Fruit fly (Drosophila melanogaster) whole organism, embryonic: Measurements from ENCODE around the gene Naam.

Experiments used
- Abd-B ChIP-seq: fragments of 200-800 bp; sonication (Bioruptor generic); optimal IDR thresholded peaks from 2 replicates; lab custom pipeline; 2018; ENCODE audit warnings: missing biosample characterization, mild to moderate bottlenecking, missing genetic modification characterization, moderate library complexity
- Asciz ChIP-seq: fragments of 200-800 bp; sonication (Bioruptor generic); optimal IDR thresholded peaks from 2 replicates; lab custom pipeline; 2017; ENCODE audit warnings: missing biosample characterization, mild to moderate bottlenecking, missing genetic modification characterization, missing genetic modification reagents
- CG10543 ChIP-seq: fragments of 200-800 bp; sonication (Bioruptor generic); optimal IDR thresholded peaks from 3 replicates; lab custom pipeline; 2017; ENCODE audit warnings: missing biosample characterization, mild to moderate bottlenecking, missing genetic modification characterization, moderate library complexity
- CG13624 ChIP-seq: fragments of 200-800 bp; sonication (Bioruptor generic); optimal IDR thresholded peaks from 2 replicates; lab custom pipeline; 2016; ENCODE audit warnings: missing biosample characterization, missing genetic modification characterization
- CG13894 ChIP-seq: fragments of 200-800 bp; sonication (Bioruptor generic); optimal IDR thresholded peaks from 3 replicates; lab custom pipeline; 2018; ENCODE audit warnings: missing biosample characterization, mild to moderate bottlenecking, missing genetic modification characterization, moderate library complexity
- CG14050 ChIP-seq: fragments of 200-800 bp; sonication (Bioruptor generic); IDR thresholded peaks from 3 replicates; pipeline ENCODE4 v1.3.6; 2022; ENCODE audit warnings: missing biosample characterization, missing genetic modification characterization
- CG15601 ChIP-seq: fragments of 200-800 bp; sonication (Bioruptor generic); optimal IDR thresholded peaks from 3 replicates; lab custom pipeline; 2019; ENCODE audit warnings: missing biosample characterization, mild to moderate bottlenecking, missing genetic modification characterization, moderate library complexity
- CG1647 ChIP-seq: fragments of 200-800 bp; sonication (Bioruptor generic); optimal IDR thresholded peaks from 3 replicates; lab custom pipeline; 2016; ENCODE audit warnings: missing biosample characterization, missing genetic modification characterization
- CG17612 ChIP-seq: fragments of 200-800 bp; sonication (Bioruptor generic); IDR thresholded peaks from 2 replicates; pipeline ENCODE4 v1.3.6; 2022; ENCODE audit warnings: missing biosample characterization, missing genetic modification characterization
- CG30403 ChIP-seq: fragments of 200-800 bp; sonication (Bioruptor generic); optimal IDR thresholded peaks from 3 replicates; lab custom pipeline; 2016; ENCODE audit warnings: missing biosample characterization, missing genetic modification characterization
- CG3163 ChIP-seq: fragments of 200-800 bp; sonication (Bioruptor generic); optimal IDR thresholded peaks from 3 replicates; lab custom pipeline; 2016; ENCODE audit warnings: missing biosample characterization, missing genetic modification characterization
- CG3281 ChIP-seq: fragments of 200-800 bp; sonication (Bioruptor generic); optimal IDR thresholded peaks from 3 replicates; lab custom pipeline; 2017; ENCODE audit warnings: missing biosample characterization, mild to moderate bottlenecking, missing genetic modification characterization
- CG33557 ChIP-seq: fragments of 200-800 bp; sonication (Bioruptor generic); optimal IDR thresholded peaks from 2 replicates; lab custom pipeline; 2019; ENCODE audit warnings: missing biosample characterization, mild to moderate bottlenecking, missing genetic modification characterization, moderate library complexity
- CG3407 ChIP-seq: fragments of 200-800 bp; sonication (Bioruptor generic); optimal IDR thresholded peaks from 2 replicates; lab custom pipeline; 2018; ENCODE audit warnings: missing biosample characterization, mild to moderate bottlenecking, missing genetic modification characterization
- CG34224 ChIP-seq: fragments of 200-800 bp; sonication (Bioruptor generic); IDR thresholded peaks from 3 replicates; pipeline ENCODE4 v1.3.6; 2022; ENCODE audit warnings: missing biosample characterization, missing genetic modification characterization; ENCODE audit not compliant: partially characterized antibody
- CG7839 ChIP-seq: fragments of 200-800 bp; sonication (Bioruptor generic); optimal IDR thresholded peaks from 3 replicates; lab custom pipeline; 2018; ENCODE audit warnings: missing biosample characterization, mild to moderate bottlenecking, missing genetic modification characterization, moderate library complexity
- CG7928 ChIP-seq: fragments of 200-800 bp; sonication (Bioruptor generic); optimal IDR thresholded peaks from 2 replicates; lab custom pipeline; 2017; ENCODE audit warnings: missing biosample characterization, mild to moderate bottlenecking, missing genetic modification characterization
- CG9437 ChIP-seq: fragments of 200-800 bp; sonication (Bioruptor generic); optimal IDR thresholded peaks from 2 replicates; lab custom pipeline; 2018; ENCODE audit warnings: missing biosample characterization, mild to moderate bottlenecking, missing genetic modification characterization
- CHES-1-like ChIP-seq: fragments of 200-800 bp; sonication (Bioruptor generic); optimal IDR thresholded peaks from 2 replicates; lab custom pipeline; 2016; ENCODE audit warnings: missing biosample characterization, missing genetic modification characterization
- Chrac-16 ChIP-seq: fragments of 200-800 bp; sonication (Bioruptor generic); optimal IDR thresholded peaks from 3 replicates; lab custom pipeline; 2016; ENCODE audit warnings: missing biosample characterization, missing genetic modification characterization
- Dek ChIP-seq: fragments of 200-800 bp; sonication (Bioruptor generic); optimal IDR thresholded peaks from 3 replicates; lab custom pipeline; 2019; ENCODE audit warnings: missing biosample characterization, mild to moderate bottlenecking, missing genetic modification characterization, moderate library complexity
- Hr3 ChIP-seq: fragments of 200-800 bp; sonication (Bioruptor generic); optimal IDR thresholded peaks from 3 replicates; lab custom pipeline; 2016; ENCODE audit warnings: missing biosample characterization, missing genetic modification characterization
- MTF-1 ChIP-seq: fragments of 200-800 bp; sonication (Bioruptor generic); optimal IDR thresholded peaks from 2 replicates; lab custom pipeline; 2018; ENCODE audit warnings: missing biosample characterization, mild to moderate bottlenecking, missing genetic modification characterization, borderline replicate concordance
- Meics ChIP-seq: fragments of 200-800 bp; sonication (Bioruptor generic); optimal IDR thresholded peaks from 2 replicates; lab custom pipeline; 2017; ENCODE audit warnings: missing biosample characterization, mild to moderate bottlenecking, missing genetic modification characterization
- NfI ChIP-seq: fragments of 200-800 bp; sonication (Bioruptor generic); optimal IDR thresholded peaks from 3 replicates; lab custom pipeline; 2018; ENCODE audit warnings: missing biosample characterization, mild to moderate bottlenecking, missing genetic modification characterization, moderate library complexity
- Opbp ChIP-seq: fragments of 200-800 bp; sonication (Bioruptor generic); IDR thresholded peaks from 3 replicates; pipeline ENCODE4 v1.3.6; 2022; ENCODE audit warnings: missing biosample characterization, missing genetic modification characterization; ENCODE audit not compliant: partially characterized antibody
- Rfx ChIP-seq: fragments of 200-800 bp; sonication (Bioruptor generic); IDR thresholded peaks from 2 replicates; pipeline ENCODE4 v1.3.6; 2022; ENCODE audit warnings: missing biosample characterization, missing genetic modification characterization
- Rx ChIP-seq: fragments of 200-800 bp; sonication (Bioruptor generic); IDR thresholded peaks from 2 replicates; pipeline ENCODE4 v1.3.6; 2022; ENCODE audit warnings: missing biosample characterization, missing genetic modification characterization
- Trl ChIP-seq, 3 experiments: fragments of >200 bp in 2 of 3; fragments of 200-800 bp in 1 of 3; sonication (Bioruptor generic) in 1 of 3; optimal IDR thresholded peaks; 2 replicates in 1 of 3; 3 replicates in 2 of 3; lab custom pipeline; 2016 to 2017; ENCODE audit warnings: missing biosample characterization in 1 of 3, missing genetic modification characterization in 1 of 3
- Vsx1 ChIP-seq: fragments of 200-800 bp; sonication (Bioruptor generic); optimal IDR thresholded peaks from 2 replicates; lab custom pipeline; 2017; ENCODE audit warnings: missing biosample characterization, mild to moderate bottlenecking, missing genetic modification characterization, missing genetic modification reagents
- abd-A ChIP-seq: fragments of 200-800 bp; sonication (Bioruptor generic); optimal IDR thresholded peaks from 3 replicates; lab custom pipeline; 2019; ENCODE audit warnings: missing biosample characterization, mild to moderate bottlenecking, missing genetic modification characterization, moderate library complexity
- ase ChIP-seq: fragments of 200-800 bp; sonication (Bioruptor generic); IDR thresholded peaks from 3 replicates; pipeline ENCODE4 v1.3.6; 2022; ENCODE audit warnings: missing biosample characterization, missing genetic modification characterization
- chm ChIP-seq: fragments of 200-800 bp; sonication (Bioruptor generic); IDR thresholded peaks from 2 replicates; pipeline ENCODE4 v1.3.6; 2022; ENCODE audit warnings: missing biosample characterization, missing genetic modification characterization
- crc ChIP-seq: fragments of 200-800 bp; sonication (Bioruptor generic); optimal IDR thresholded peaks from 2 replicates; lab custom pipeline; 2016; ENCODE audit warnings: missing biosample characterization, missing genetic modification characterization
- fd96Cb ChIP-seq: fragments of 200-800 bp; sonication (Bioruptor generic); optimal IDR thresholded peaks from 2 replicates; lab custom pipeline; 2018; ENCODE audit warnings: missing biosample characterization, mild to moderate bottlenecking, missing genetic modification characterization, moderate library complexity
- gcm ChIP-seq: fragments of 200-800 bp; sonication (Bioruptor generic); optimal IDR thresholded peaks from 2 replicates; lab custom pipeline; 2019; ENCODE audit warnings: missing biosample characterization, mild to moderate bottlenecking, missing genetic modification characterization, moderate library complexity
- gsb-n ChIP-seq: fragments of 200-800 bp; sonication (Bioruptor generic); optimal IDR thresholded peaks from 3 replicates; lab custom pipeline; 2018; ENCODE audit warnings: missing biosample characterization, mild to moderate bottlenecking, missing genetic modification characterization
- jumu ChIP-seq: fragments of 200-800 bp; sonication (Bioruptor generic); optimal IDR thresholded peaks from 3 replicates; lab custom pipeline; 2016; ENCODE audit warnings: missing biosample characterization, missing genetic modification characterization
- lov ChIP-seq, 2 experiments: fragments of 200-800 bp in 1 of 2; fragments of >200 bp in 1 of 2; sonication (Bioruptor generic) in 1 of 2; IDR thresholded peaks in 1 of 2; optimal IDR thresholded peaks in 1 of 2; 2 replicates in 1 of 2; 3 replicates in 1 of 2; pipeline versions ENCODE4 v1.3.6 to Lab custom; 2017 to 2022; ENCODE audit warnings: missing biosample characterization in 1 of 2, missing genetic modification characterization in 1 of 2
- otp ChIP-seq: fragments of 200-800 bp; sonication (Bioruptor generic); IDR thresholded peaks from 3 replicates; pipeline ENCODE4, ENCODE4 v1.3.6; 2022; ENCODE audit warnings: missing biosample characterization, missing genetic modification characterization
- pb ChIP-seq: fragments of 200-800 bp; sonication (Bioruptor generic); optimal IDR thresholded peaks from 3 replicates; lab custom pipeline; 2016; ENCODE audit warnings: missing biosample characterization, missing genetic modification characterization
- phol ChIP-seq: fragments of 200-800 bp; sonication (Bioruptor generic); optimal IDR thresholded peaks from 3 replicates; lab custom pipeline; 2018; ENCODE audit warnings: missing biosample characterization, mild to moderate bottlenecking, missing genetic modification characterization, moderate library complexity
- sens-2 ChIP-seq: fragments of 200-800 bp; sonication (Bioruptor generic); IDR thresholded peaks from 2 replicates; pipeline ENCODE4 v1.3.6; 2022; ENCODE audit warnings: missing biosample characterization, missing genetic modification characterization
- sisA ChIP-seq: fragments of 200-800 bp; sonication (Bioruptor generic); IDR thresholded peaks from 2 replicates; pipeline ENCODE4 v1.3.6; 2022; ENCODE audit warnings: missing biosample characterization, missing genetic modification characterization
- sqz ChIP-seq: fragments of 200-800 bp; sonication (Bioruptor generic); optimal IDR thresholded peaks from 3 replicates; lab custom pipeline; 2018; ENCODE audit warnings: missing biosample characterization, mild to moderate bottlenecking, missing genetic modification characterization
- wdn ChIP-seq: fragments of 200-800 bp; sonication (Bioruptor generic); IDR thresholded peaks from 2 replicates; pipeline ENCODE4 v1.3.6; 2022; ENCODE audit warnings: missing biosample characterization, missing genetic modification characterization
- z ChIP-seq: fragments of 200-800 bp; sonication (Bioruptor generic); IDR thresholded peaks from 3 replicates; pipeline ENCODE4 v1.3.6; 2022; ENCODE audit warnings: missing biosample characterization, missing genetic modification characterization

The Naam gene

dm6 chr3R:19625300-19626230, 45.7 kb upstream of the Naam start (continued):
- TF ChIP-seq Rx, result no peak
- TF ChIP-seq NfI (GFP tag; lab: Kevin White, UChicago), result no peak
- no peak for TF ChIP-seq CG3163
- TF ChIP-seq Chrac-16 (GFP tag; lab: Kevin White, UChicago), result no peak
- no peak for TF ChIP-seq CG3281 (GFP tag; lab: Kevin White, UChicago)
- no peak for TF ChIP-seq phol (tag; lab: Kevin White, UChicago)
- peak; percentile 20 for TF ChIP-seq abd-A (tag; lab: Kevin White, UChicago)
- no peak for TF ChIP-seq CG17612 (GFP tag; lab: Robert Waterston, UW)
- TF ChIP-seq lov (optimal IDR thresholded peaks at IDR 0.05; lab: Kevin White, UChicago), result no peak
- peak; percentile 30; the same call in 1 of the 3 replicates for TF ChIP-seq lov (GFP tag; IDR thresholded peaks at IDR 0.05; lab: Robert Waterston, UW)
- no peak for TF ChIP-seq Abd-B (GFP tag; lab: Kevin White, UChicago)
- no peak for TF ChIP-seq pb (GFP tag; lab: Kevin White, UChicago)
- TF ChIP-seq CG33557, result no peak
- peak; percentile 6 for TF ChIP-seq sqz (GFP tag; lab: Kevin White, UChicago)
- TF ChIP-seq ase (GFP tag; lab: Robert Waterston, UW), result no peak
- peak; percentile 0 for TF ChIP-seq CG13624 (GFP tag; lab: Kevin White, UChicago)
- TF ChIP-seq CHES-1-like (GFP tag; lab: Kevin White, UChicago), result no peak
- no peak for TF ChIP-seq Opbp (GFP tag; lab: Robert Waterston, UW)
- TF ChIP-seq Asciz, result no peak
- TF ChIP-seq Hr3, result no peak
- TF ChIP-seq CG14050 (GFP tag; lab: Robert Waterston, UW), result no peak
- no peak for TF ChIP-seq CG9437 (GFP tag; lab: Kevin White, UChicago)
- peak; percentile 98 for TF ChIP-seq CG13894 (tag; lab: Kevin White, UChicago)
- TF ChIP-seq sisA, result no peak
- no peak for TF ChIP-seq Meics (GFP tag; lab: Kevin White, UChicago)
- TF ChIP-seq CG10543, result peak; percentile 14
- TF ChIP-seq CG15601 (tag; lab: Kevin White, UChicago), result no peak
- no peak for TF ChIP-seq chm (GFP tag; lab: Robert Waterston, UW)
- TF ChIP-seq Rfx (GFP tag; lab: Robert Waterston, UW), result peak; percentile 26; the same call in 1 of the 2 replicates
- TF ChIP-seq CG7928 (GFP tag; lab: Kevin White, UChicago), result no peak
- no peak for TF ChIP-seq CG7839 (tag; lab: Kevin White, UChicago)
- peak; percentile 91 for TF ChIP-seq gcm
- TF ChIP-seq crc (GFP tag; lab: Kevin White, UChicago), result no peak
- no peak for TF ChIP-seq MTF-1 (GFP tag; lab: Kevin White, UChicago)
- TF ChIP-seq, all 482 proteins: peak for 21

- TF ChIP-seq CG30403 (GFP tag; lab: Kevin White, UChicago), result peak; percentile 30
- TF ChIP-seq Dek (tag; lab: Kevin White, UChicago), result no peak
- TF ChIP-seq jumu (GFP tag; lab: Kevin White, UChicago), result no peak
- no peak for TF ChIP-seq Vsx1 (GFP tag; lab: Kevin White, UChicago)
- no peak for TF ChIP-seq CG3407 (GFP tag; lab: Kevin White, UChicago)
- no peak for TF ChIP-seq gsb-n (tag; lab: Kevin White, UChicago)
- peak; percentile 67 for TF ChIP-seq fd96Cb
- TF ChIP-seq wdn (GFP tag; lab: Robert Waterston, UW), result no peak
- TF ChIP-seq otp (GFP tag; lab: Robert Waterston, UW), result no peak
- TF ChIP-seq sens-2 (GFP tag; lab: Robert Waterston, UW), result no peak
- TF ChIP-seq CG1647 (GFP tag; lab: Kevin White, UChicago), result no peak
- no peak for TF ChIP-seq chm (GFP tag; lab: Robert Waterston, UW)
- TF ChIP-seq Trl (optimal IDR thresholded peaks at IDR 0.05; lab: Kevin White, UChicago), result peak; percentile 11 to 39
- no peak for TF ChIP-seq Trl (GFP tag; optimal IDR thresholded peaks at IDR 0.05; lab: Kevin White, UChicago)
- no peak for TF ChIP-seq z (GFP tag; lab: Robert Waterston, UW)
- TF ChIP-seq CG34224, result no peak
These were observed 43.3 kb upstream of the Naam start for dm6 chr3R:19627792-19628522.
